Fruit fly (Drosophila melanogaster) whole organism, embryonic: ENCODE measurements around the gene drm.

Experiments
- Awh ChIP-seq: fragments of 200-800 bp; sonication (Bioruptor generic); IDR thresholded peaks from 2 replicates; pipeline ENCODE4, ENCODE4 v1.3.6; 2022; ENCODE audit warnings: missing biosample characterization, missing genetic modification characterization
- Blimp-1 ChIP-seq: fragments of 200-800 bp; sonication (Bioruptor generic); optimal IDR thresholded peaks from 3 replicates; lab custom pipeline; 2018; ENCODE audit warnings: missing biosample characterization, missing genetic modification characterization, mild to moderate bottlenecking, moderate library complexity, missing genetic modification reagents
- CG10431 ChIP-seq: fragments of 200-800 bp; sonication (Bioruptor generic); optimal IDR thresholded peaks from 3 replicates; lab custom pipeline; 2018; ENCODE audit warnings: missing biosample characterization, mild to moderate bottlenecking, missing genetic modification characterization
- CG10462 ChIP-seq: fragments of 200-800 bp; sonication (Bioruptor generic); optimal IDR thresholded peaks from 2 replicates; lab custom pipeline; 2016; ENCODE audit warnings: missing biosample characterization, missing genetic modification characterization
- CG11398 ChIP-seq: fragments of 200-800 bp; sonication (Bioruptor generic); optimal IDR thresholded peaks from 2 replicates; lab custom pipeline; 2016; ENCODE audit warnings: missing biosample characterization, missing genetic modification characterization
- CG11504 ChIP-seq: fragments of 200-800 bp; sonication (Bioruptor generic); optimal IDR thresholded peaks from 3 replicates; lab custom pipeline; 2019; ENCODE audit warnings: missing biosample characterization, mild to moderate bottlenecking, missing genetic modification characterization, moderate library complexity
- CG11695 ChIP-seq: fragments of 200-800 bp; sonication (Bioruptor generic); IDR thresholded peaks from 3 replicates; pipeline ENCODE4 v1.3.6; 2022; ENCODE audit warnings: missing biosample characterization, missing genetic modification characterization
- CG13123 ChIP-seq: fragments of 200-800 bp; sonication (Bioruptor generic); optimal IDR thresholded peaks from 2 replicates; lab custom pipeline; 2016; ENCODE audit warnings: missing biosample characterization, missing genetic modification characterization
- CG13424 ChIP-seq: fragments of 200-800 bp; sonication (Bioruptor generic); optimal IDR thresholded peaks from 2 replicates; lab custom pipeline; 2019; ENCODE audit warnings: missing biosample characterization, mild to moderate bottlenecking, missing genetic modification characterization, moderate library complexity
- CG1603 ChIP-seq: fragments of 200-800 bp; sonication (Bioruptor generic); optimal IDR thresholded peaks from 2 replicates; lab custom pipeline; 2019; ENCODE audit warnings: missing biosample characterization, mild to moderate bottlenecking, missing genetic modification characterization, moderate library complexity
- CG16863 ChIP-seq: fragments of 200-800 bp; sonication (Bioruptor generic); optimal IDR thresholded peaks from 3 replicates; lab custom pipeline; 2016; ENCODE audit warnings: missing biosample characterization, missing genetic modification characterization
- CG2678 ChIP-seq: fragments of 200-800 bp; sonication (Bioruptor generic); optimal IDR thresholded peaks from 3 replicates; lab custom pipeline; 2019; ENCODE audit warnings: missing biosample characterization, mild to moderate bottlenecking, missing genetic modification characterization, moderate library complexity
- CG2712 ChIP-seq: fragments of 200-800 bp; optimal IDR thresholded peaks from 3 replicates; lab custom pipeline; 2019; ENCODE audit warnings: missing biosample characterization, mild to moderate bottlenecking, missing genetic modification characterization, moderate library complexity
- CG3065 ChIP-seq: fragments of 200-800 bp; sonication (Bioruptor generic); optimal IDR thresholded peaks from 2 replicates; lab custom pipeline; 2016; ENCODE audit warnings: missing biosample characterization, missing genetic modification characterization
- CG31224 ChIP-seq: fragments of 200-800 bp; sonication (Bioruptor generic); IDR thresholded peaks from 2 replicates; pipeline ENCODE4 v1.3.6; 2022; ENCODE audit warnings: missing biosample characterization, missing genetic modification characterization
- CG31441 ChIP-seq: fragments of 200-800 bp; sonication (Bioruptor generic); IDR thresholded peaks from 2 replicates; pipeline ENCODE4 v1.3.6; 2022; ENCODE audit warnings: missing biosample characterization, missing genetic modification characterization
- CG33213 ChIP-seq: fragments of 200-800 bp; sonication (Bioruptor generic); optimal IDR thresholded peaks from 3 replicates; lab custom pipeline; 2016; ENCODE audit warnings: missing biosample characterization, missing genetic modification characterization
- CG7963 ChIP-seq: fragments of 200-800 bp; sonication (Bioruptor generic); IDR thresholded peaks from 3 replicates; pipeline ENCODE4 v1.3.6; 2022; ENCODE audit warnings: missing biosample characterization, missing genetic modification characterization; ENCODE audit not compliant: partially characterized antibody
- CG8281 ChIP-seq: fragments of 200-800 bp; sonication (Bioruptor generic); optimal IDR thresholded peaks from 2 replicates; lab custom pipeline; 2018; ENCODE audit warnings: missing biosample characterization, mild to moderate bottlenecking, missing genetic modification characterization, moderate library complexity
- CG9609 ChIP-seq: fragments of 200-800 bp; sonication (Bioruptor generic); optimal IDR thresholded peaks from 3 replicates; lab custom pipeline; 2016; ENCODE audit warnings: missing biosample characterization, missing genetic modification characterization
- CrebB ChIP-seq: fragments of 200-800 bp; sonication (Bioruptor generic); optimal IDR thresholded peaks from 3 replicates; lab custom pipeline; 2018; ENCODE audit warnings: missing biosample characterization, mild to moderate bottlenecking, missing genetic modification characterization
- Doc3 ChIP-seq: fragments of 200-800 bp; sonication (Bioruptor generic); IDR thresholded peaks from 3 replicates; pipeline ENCODE4 v1.3.6; 2022; ENCODE audit warnings: missing biosample characterization, missing genetic modification characterization; ENCODE audit not compliant: partially characterized antibody
- Elba2 ChIP-seq: fragments of 200-800 bp; sonication (Bioruptor generic); optimal IDR thresholded peaks from 3 replicates; lab custom pipeline; 2016; ENCODE audit warnings: missing biosample characterization, missing genetic modification characterization
- Lhr ChIP-seq: fragments of 200-800 bp; sonication (Bioruptor generic); optimal IDR thresholded peaks from 3 replicates; lab custom pipeline; 2017; ENCODE audit warnings: mild to moderate bottlenecking, missing biosample characterization, missing genetic modification reagents, missing genetic modification characterization
- Lim3 ChIP-seq: fragments of 200-800 bp; sonication (Bioruptor generic); IDR thresholded peaks from 2 replicates; pipeline ENCODE4 v1.3.6; 2022; ENCODE audit warnings: missing biosample characterization, missing genetic modification characterization
- Pdp1 ChIP-seq, 2 experiments: fragments of 200-800 bp; sonication (Bioruptor generic); optimal IDR thresholded peaks; 3 replicates each; lab custom pipeline; 2016; ENCODE audit warnings: missing biosample characterization in 2 of 2, missing genetic modification characterization in 2 of 2, mild to moderate bottlenecking in 1 of 2, moderate library complexity in 1 of 2
- Usf ChIP-seq: fragments of 200-800 bp; sonication (Bioruptor generic); optimal IDR thresholded peaks from 2 replicates; lab custom pipeline; 2017; ENCODE audit warnings: missing genotype, missing biosample characterization, missing genetic modification characterization
- abd-A ChIP-seq: fragments of 200-800 bp; sonication (Bioruptor generic); optimal IDR thresholded peaks from 3 replicates; lab custom pipeline; 2019; ENCODE audit warnings: missing biosample characterization, mild to moderate bottlenecking, missing genetic modification characterization, moderate library complexity
- da ChIP-seq: fragments of 200-800 bp; sonication (Bioruptor generic); optimal IDR thresholded peaks from 2 replicates; lab custom pipeline; 2016; ENCODE audit warnings: missing biosample characterization, missing genetic modification characterization
- danr ChIP-seq: fragments of 200-800 bp; sonication (Bioruptor generic); IDR thresholded peaks from 2 replicates; pipeline ENCODE4 v1.3.6; 2022; ENCODE audit warnings: missing biosample characterization, missing genetic modification characterization
- dimm ChIP-seq: fragments of 200-800 bp; sonication (Bioruptor generic); IDR thresholded peaks from 2 replicates; pipeline ENCODE4 v1.3.6; 2022; ENCODE audit warnings: missing biosample characterization, missing genetic modification characterization
- ftz-f1 ChIP-seq: fragments of 200-800 bp; sonication (Bioruptor generic); optimal IDR thresholded peaks from 2 replicates; lab custom pipeline; 2016; ENCODE audit warnings: missing biosample characterization, missing genetic modification characterization
- grau ChIP-seq: fragments of 200-800 bp; optimal IDR thresholded peaks from 3 replicates; lab custom pipeline; 2019; ENCODE audit warnings: missing biosample characterization, mild to moderate bottlenecking, missing genetic modification characterization, moderate library complexity
- gsb-n ChIP-seq: fragments of 200-800 bp; sonication (Bioruptor generic); optimal IDR thresholded peaks from 3 replicates; lab custom pipeline; 2018; ENCODE audit warnings: missing biosample characterization, mild to moderate bottlenecking, missing genetic modification characterization
- ham ChIP-seq: fragments of 200-800 bp; sonication (Bioruptor generic); IDR thresholded peaks from 2 replicates; pipeline ENCODE4 v1.3.6; 2022; ENCODE audit warnings: missing biosample characterization, missing genetic modification characterization
- hbn ChIP-seq: fragments of 200-800 bp; sonication (Bioruptor generic); IDR thresholded peaks from 2 replicates; pipeline ENCODE4 v1.3.6; 2022; ENCODE audit warnings: missing biosample characterization, missing genetic modification characterization; ENCODE audit not compliant: partially characterized antibody
- knrl ChIP-seq: fragments of 200-800 bp; sonication (Bioruptor generic); IDR thresholded peaks from 3 replicates; pipeline ENCODE4 v1.3.6; 2022; ENCODE audit warnings: missing biosample characterization, missing genetic modification characterization; ENCODE audit not compliant: partially characterized antibody
- lola ChIP-seq, 3 experiments: fragments of >200 bp in 2 of 3; fragments of 200-800 bp in 1 of 3; sonication (Bioruptor generic) in 1 of 3; optimal IDR thresholded peaks; 2 replicates each; lab custom pipeline; 2017 to 2019; ENCODE audit warnings: missing biosample characterization in 3 of 3, missing genetic modification characterization in 3 of 3, mild to moderate bottlenecking in 1 of 3, moderate library complexity in 1 of 3
- nom ChIP-seq: fragments of 200-800 bp; sonication (Bioruptor generic); optimal IDR thresholded peaks from 2 replicates; lab custom pipeline; 2017; ENCODE audit warnings: missing biosample characterization, missing genetic modification characterization, mild to moderate bottlenecking, moderate library complexity, missing genetic modification reagents
- run ChIP-seq: fragments of 200-800 bp; sonication (Bioruptor generic); optimal IDR thresholded peaks from 3 replicates; lab custom pipeline; 2018; ENCODE audit warnings: missing biosample characterization, mild to moderate bottlenecking, missing genetic modification characterization
- sc ChIP-seq, 3 experiments: fragments of >200 bp in 2 of 3; fragments of 200-800 bp in 1 of 3; sonication (Bioruptor generic) in 1 of 3; optimal IDR thresholded peaks; 2 replicates in 2 of 3; 3 replicates in 1 of 3; lab custom pipeline; 2017; ENCODE audit warnings: mild to moderate bottlenecking in 1 of 3, missing biosample characterization in 1 of 3, missing genetic modification characterization in 1 of 3, missing genetic modification reagents in 1 of 3
- sens-2 ChIP-seq: fragments of 200-800 bp; sonication (Bioruptor generic); IDR thresholded peaks from 2 replicates; pipeline ENCODE4 v1.3.6; 2022; ENCODE audit warnings: missing biosample characterization, missing genetic modification characterization
- tgo ChIP-seq: fragments of 200-800 bp; sonication (Bioruptor generic); IDR thresholded peaks from 3 replicates; pipeline ENCODE4 v1.3.6; 2022; ENCODE audit warnings: missing biosample characterization, missing genetic modification characterization
- vvl ChIP-seq: fragments of 200-800 bp; sonication (Bioruptor generic); IDR thresholded peaks from 2 replicates; pipeline ENCODE4 v1.3.6; 2022; ENCODE audit warnings: missing biosample characterization, missing genetic modification characterization
- z ChIP-seq: fragments of 200-800 bp; sonication (Bioruptor generic); IDR thresholded peaks from 3 replicates; pipeline ENCODE4 v1.3.6; 2022; ENCODE audit warnings: missing biosample characterization, missing genetic modification characterization
- zen ChIP-seq: fragments of 200-800 bp; sonication (Bioruptor generic); optimal IDR thresholded peaks from 3 replicates; lab custom pipeline; 2018; ENCODE audit warnings: missing biosample characterization, mild to moderate bottlenecking, missing genetic modification characterization, moderate library complexity

drm gene

DNA sequence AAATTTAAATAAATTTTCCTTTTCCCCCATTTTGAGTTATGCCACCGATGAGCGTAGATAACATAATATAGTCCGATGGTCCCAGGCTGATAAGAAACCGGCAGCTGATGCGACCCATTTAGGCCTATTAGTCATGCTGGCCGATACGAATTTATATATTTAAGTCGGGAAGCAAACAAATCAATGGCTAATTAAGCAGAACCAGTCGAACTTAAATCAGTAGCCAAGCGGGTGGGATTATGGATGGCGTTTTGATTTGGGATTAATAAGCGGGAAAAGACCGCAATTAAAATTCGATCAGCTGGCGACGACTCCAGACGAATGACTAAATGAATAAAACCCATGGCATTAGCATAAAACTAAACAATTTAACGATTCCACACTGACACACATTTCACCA is 17.9 kb downstream of the drm start:
- TF ChIP-seq Awh (GFP tag; lab: Robert Waterston, UW): peak; percentile 58; the same call in 1 of the 2 replicates
- TF ChIP-seq vvl (GFP tag; lab: Robert Waterston, UW): peak; percentile 59; the same call in 1 of the 2 replicates
- TF ChIP-seq CG13123 (GFP tag; lab: Kevin White, UChicago): no peak
- TF ChIP-seq gsb-n (tag; lab: Kevin White, UChicago): peak; percentile 57
- peak; percentile 7 for TF ChIP-seq abd-A (tag; lab: Kevin White, UChicago)
- no peak for TF ChIP-seq CG8281

DNA sequence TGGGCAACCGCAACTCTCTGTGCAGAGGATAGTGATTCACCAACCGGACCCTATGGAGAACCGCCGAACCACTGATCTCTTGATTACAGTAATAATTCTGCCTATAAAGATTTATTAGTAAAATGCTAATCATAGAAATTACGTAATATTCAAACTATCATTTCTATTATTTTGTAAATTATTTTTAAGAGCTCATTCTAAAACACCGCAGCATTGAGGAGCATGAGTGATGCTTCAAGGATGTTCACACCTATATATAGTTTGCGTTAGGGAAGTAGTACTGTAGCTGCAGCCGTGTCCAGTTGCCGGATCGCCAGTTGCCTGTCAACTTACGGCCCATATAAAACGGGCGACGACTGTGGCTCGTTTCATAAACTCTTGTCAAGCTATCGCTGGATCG is 18.4 kb downstream of the drm start:
- TF ChIP-seq grau (tag; lab: Kevin White, UChicago) (peak; percentile 53), Pdp1 (GFP tag; optimal IDR thresholded peaks at IDR 0.05; lab: Kevin White, UChicago) (peak in 1 of 2 experiments; percentile 47), nom (peak; percentile 2), dimm (GFP tag; lab: Robert Waterston, UW) (no peak)

DNA sequence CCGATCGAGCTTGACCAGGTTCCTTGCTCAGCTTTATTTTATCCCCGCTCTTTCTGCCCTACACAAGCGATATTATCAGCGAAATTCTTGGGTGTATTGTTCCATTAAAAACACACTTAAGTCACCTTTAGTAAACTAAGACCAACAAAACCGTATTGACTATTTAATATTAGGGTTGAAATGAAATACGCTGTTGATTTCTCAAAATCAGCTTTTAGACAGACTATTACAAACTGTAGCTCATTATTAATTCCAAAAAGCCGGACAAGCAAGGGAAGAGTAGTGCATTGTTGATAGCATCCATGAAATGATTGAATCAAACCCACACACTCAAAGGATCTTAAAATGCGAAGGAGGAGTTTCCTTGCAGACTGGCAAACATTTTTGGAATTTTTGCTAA is 19.3 kb downstream of the drm start:
- TF ChIP-seq sens-2 (GFP tag; lab: Robert Waterston, UW): no peak
- no peak for TF ChIP-seq ftz-f1 (GFP tag; lab: Kevin White, UChicago)
- no peak for TF ChIP-seq CG10462 (GFP tag; lab: Kevin White, UChicago)
- no peak for TF ChIP-seq tgo
- TF ChIP-seq z: no peak
- TF ChIP-seq CG33213 (GFP tag; lab: Kevin White, UChicago): no peak
- TF ChIP-seq hbn: no peak
- TF ChIP-seq Lhr (GFP tag; lab: Kevin White, UChicago): no peak
- no peak for TF ChIP-seq lola (GFP tag; optimal IDR thresholded peaks at IDR 0.05; lab: Kevin White, UChicago)
- TF ChIP-seq, all 482 proteins: peak for 0

DNA sequence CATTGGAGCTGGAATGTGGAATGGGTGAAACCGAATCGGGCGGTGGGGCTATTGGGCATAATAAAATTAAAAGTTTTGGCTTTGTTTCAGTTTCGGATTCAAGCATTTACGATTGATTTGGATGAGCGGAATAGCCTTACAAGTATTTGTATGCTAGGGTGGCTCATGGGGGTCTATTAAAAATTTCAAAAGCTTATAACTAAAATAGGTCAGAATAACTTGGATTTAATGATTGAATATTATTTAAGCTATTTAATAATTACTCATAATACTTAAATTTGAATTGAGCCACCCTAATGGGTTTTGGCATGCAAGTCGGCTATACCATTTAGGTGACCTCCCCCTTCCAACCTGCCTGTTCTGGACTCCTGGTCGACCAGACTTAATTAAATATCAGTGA is 20.6 kb downstream of the drm start:
- TF ChIP-seq Lim3 (GFP tag; lab: Robert Waterston, UW): no peak
- TF ChIP-seq CG31441 (GFP tag; lab: Robert Waterston, UW): 0 out of 2 replicates have a peak, but pooled peaks have one; percentile 22
- no peak for TF ChIP-seq CG11398 (GFP tag; lab: Kevin White, UChicago)
- no peak for TF ChIP-seq CG16863 (GFP tag; lab: Kevin White, UChicago)
- TF ChIP-seq sc (optimal IDR thresholded peaks at IDR 0.05; lab: Kevin White, UChicago): no peak
- no peak for TF ChIP-seq sc (GFP tag; optimal IDR thresholded peaks at IDR 0.05; lab: Kevin White, UChicago)
- peak; percentile 23 for TF ChIP-seq CG2678 (tag; lab: Kevin White, UChicago)
- TF ChIP-seq CrebB (tag; lab: Kevin White, UChicago): no peak
- peak; percentile 57; the same call in 1 of the 3 replicates for TF ChIP-seq CG11695
- TF ChIP-seq zen (tag; lab: Kevin White, UChicago): no peak
- TF ChIP-seq run (tag; lab: Kevin White, UChicago): no peak
- TF ChIP-seq CG11504 (tag; lab: Kevin White, UChicago): peak; percentile 7
- no peak for TF ChIP-seq danr (GFP tag; lab: Robert Waterston, UW)
- TF ChIP-seq CG7963 (GFP tag; lab: Robert Waterston, UW): no peak
- TF ChIP-seq CG1603: peak; percentile 9
- TF ChIP-seq CG13424: no peak
- peak; percentile 30 for TF ChIP-seq Blimp-1 (GFP tag; lab: Kevin White, UChicago)
- no peak for TF ChIP-seq CG10431 (GFP tag; lab: Kevin White, UChicago)
- TF ChIP-seq CG9609 (GFP tag; lab: Kevin White, UChicago): no peak
- TF ChIP-seq Doc3: no peak
- TF ChIP-seq ham (GFP tag; lab: Robert Waterston, UW): no peak
- no peak for TF ChIP-seq CG3065
- peak; percentile 27 for TF ChIP-seq CG2712 (tag; lab: Kevin White, UChicago)
- no peak for TF ChIP-seq knrl (GFP tag; lab: Robert Waterston, UW)
- no peak for TF ChIP-seq Usf (GFP tag; lab: Kevin White, UChicago)
- no peak for TF ChIP-seq Elba2 (GFP tag; lab: Kevin White, UChicago)
- TF ChIP-seq da: no peak
- no peak for TF ChIP-seq CG31224
